Worm (Caenorhabditis elegans): ENCODE data around the gene pals-27.

pals-27 gene

ce11 chrIII:4391938-4392337, 10.5 kb downstream of the pals-27 start:
- TF ChIP-seq fkh-3 (tag; optimal IDR thresholded peaks at IDR 0.05) (no peak), hsf-1 (GFP tag; IDR thresholded peaks at IDR 0.05) (no peak)

ce11 chrIII:4394496-4394895, 13.1 kb downstream of the pals-27 start, which contains the start of gene R07E5.4:
Gene R07E5.4 (plus strand): TSS chrIII:4394796.
- TF ChIP-seq egl-44 (GFP tag; IDR thresholded peaks at IDR 0.05) = no peak
- TF ChIP-seq nhr-27 (tag; optimal IDR thresholded peaks at IDR 0.05) = no peak
- TF ChIP-seq ztf-26 (tag; optimal IDR thresholded peaks at IDR 0.05) = no peak
- TF ChIP-seq ets-4 (GFP tag; optimal IDR thresholded peaks at IDR 0.05) = no peak
- no peak for TF ChIP-seq sdz-38 (tag; optimal IDR thresholded peaks at IDR 0.05)
- no peak for TF ChIP-seq ztf-22 (GFP tag; optimal IDR thresholded peaks at IDR 0.05)
- no peak for TF ChIP-seq die-1 (tag; optimal IDR thresholded peaks at IDR 0.05)
- no peak for TF ChIP-seq madf-8 (GFP tag; conservative IDR thresholded peaks at IDR 0.05)
- TF ChIP-seq lin-35 (GFP tag; optimal IDR thresholded peaks at IDR 0.05) = no peak
- TF ChIP-seq ZK185.1 (tag; optimal IDR thresholded peaks at IDR 0.05; ENCODE audit: poor library complexity, severe bottlenecking) = no peak
- TF ChIP-seq ceh-91 (GFP tag; IDR thresholded peaks at IDR 0.05) = no peak
- no peak for TF ChIP-seq Y53F4B.3 (GFP tag; IDR thresholded peaks at IDR 0.05)
- TF ChIP-seq cebp-1 (GFP tag; IDR thresholded peaks at IDR 0.05) = no peak
- no peak for TF ChIP-seq cebp-1 (tag; optimal IDR thresholded peaks at IDR 0.05)
- TF ChIP-seq F33H1.4 (GFP tag; IDR thresholded peaks at IDR 0.05) = no peak
- TF ChIP-seq nhr-179 (tag; optimal IDR thresholded peaks at IDR 0.05) = no peak
- no peak for TF ChIP-seq D2030.7 (GFP tag; IDR thresholded peaks at IDR 0.05)
- no peak for TF ChIP-seq pha-4 (tag; optimal IDR thresholded peaks at IDR 0.05)
- no peak for TF ChIP-seq Y79H2A.3 (GFP tag; conservative IDR thresholded peaks at IDR 0.05)
- TF ChIP-seq mcd-1 (GFP tag; IDR thresholded peaks at IDR 0.05) = no peak

DNA sequence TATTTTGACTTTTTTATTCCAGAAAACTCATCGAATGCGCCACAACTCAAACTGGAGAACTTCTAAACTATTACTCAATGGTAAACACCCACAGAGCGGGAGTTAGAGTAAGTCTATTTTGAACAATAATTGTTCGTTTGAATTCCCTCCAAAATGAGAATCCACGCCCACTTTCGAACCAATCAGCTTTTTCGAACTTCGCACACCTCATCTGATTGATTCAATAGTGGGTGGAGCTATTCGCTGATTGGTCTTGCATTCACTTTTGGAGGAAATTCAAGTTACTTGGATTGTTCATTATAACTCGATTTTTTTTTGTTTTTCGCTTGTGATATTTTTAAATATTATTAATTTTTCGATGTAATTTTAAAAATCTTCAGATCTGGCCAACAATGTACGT, 14.4 kb downstream of the pals-27 start:
- TF ChIP-seq nfyb-1 (GFP tag; IDR thresholded peaks at IDR 0.05) = peak; percentile 93
- TF ChIP-seq madf-10 (tag; optimal IDR thresholded peaks at IDR 0.05) = no peak
- TF ChIP-seq F10E7.11 (tag; optimal IDR thresholded peaks at IDR 0.05) = no peak

- no peak for TF ChIP-seq somi-1 (GFP tag; optimal IDR thresholded peaks at IDR 0.05)
- TF ChIP-seq zfh-2 (GFP tag; conservative IDR thresholded peaks at IDR 0.05) = no peak
- TF ChIP-seq egl-44 (GFP tag; IDR thresholded peaks at IDR 0.05) = no peak
- no peak for TF ChIP-seq lin-26 (GFP tag; IDR thresholded peaks at IDR 0.05)
- TF ChIP-seq efl-1 (GFP tag; optimal IDR thresholded peaks at IDR 0.05) = no peak
- TF ChIP-seq snpc-3.4 (tag; optimal IDR thresholded peaks at IDR 0.05) = no peak
- TF ChIP-seq let-526 (GFP tag; IDR thresholded peaks at IDR 0.05) = no peak
- TF ChIP-seq nhr-179 (tag; optimal IDR thresholded peaks at IDR 0.05) = no peak
- TF ChIP-seq fkh-3 (tag; optimal IDR thresholded peaks at IDR 0.05) = no peak
- TF ChIP-seq ztf-3 (GFP tag; optimal IDR thresholded peaks at IDR 0.05) = no peak
- TF ChIP-seq pbrm-1 (GFP tag; IDR thresholded peaks at IDR 0.05) = no peak
Measured at ce11 chrIII:4397115-4397514, 15.7 kb downstream of the pals-27 start, which contains the start of gene R07E5.5. Gene R07E5.5 (plus strand): TSS chrIII:4397415.

ce11 chrIII:4398463-4398862, 17.0 kb downstream of the pals-27 start, which contains the start of gene R07E5.6:
Gene R07E5.6 (plus strand): TSS chrIII:4398763.
- TF ChIP-seq dpl-1 (GFP tag; optimal IDR thresholded peaks at IDR 0.05) (no peak), F57A8.1 (GFP tag; optimal IDR thresholded peaks at IDR 0.05) (no peak), atf-7 (tag; optimal IDR thresholded peaks at IDR 0.05) (no peak), ztf-18 (tag; optimal IDR thresholded peaks at IDR 0.05) (no peak), Y53G8AR.9 (GFP tag; conservative IDR thresholded peaks at IDR 0.05) (no peak), F37B4.10 (GFP tag; IDR thresholded peaks at IDR 0.05) (no peak), nfya-2 (GFP tag; IDR thresholded peaks at IDR 0.05) (no peak)

All from whole organism, young adult.